Worm (Caenorhabditis elegans): ENCODE results near the gene cdk-1.

cdk-1 gene

ce11 chrIII:9764718-9765117, 17.4 kb downstream of the cdk-1 start:
- TF ChIP-seq pqm-1 (tag; optimal IDR thresholded peaks at IDR 0.05) (no peak), nhr-76 (tag; optimal IDR thresholded peaks at IDR 0.05) (no peak), unc-39 (tag; optimal IDR thresholded peaks at IDR 0.05) (no peak), fkh-10 (GFP tag; optimal IDR thresholded peaks at IDR 0.05) (no peak), lin-39 (tag; optimal IDR thresholded peaks at IDR 0.05) (peak; percentile 1), mml-1 (tag; optimal IDR thresholded peaks at IDR 0.05) (no peak), fkh-2 (tag; optimal IDR thresholded peaks at IDR 0.05) (no peak), elt-3 (tag; optimal IDR thresholded peaks at IDR 0.05) (no peak), nhr-28 (tag; optimal IDR thresholded peaks at IDR 0.05) (no peak), ama-1 (optimal IDR thresholded peaks at IDR 0.05) (peak; percentile 29), ceh-28 (tag; optimal IDR thresholded peaks at IDR 0.05) (no peak), unc-62 (GFP tag; optimal IDR thresholded peaks at IDR 0.05) (no peak), ztf-11 (tag; optimal IDR thresholded peaks at IDR 0.05) (no peak), ceh-16 (tag; optimal IDR thresholded peaks at IDR 0.05) (no peak), ceh-9 (tag; optimal IDR thresholded peaks at IDR 0.05) (no peak), eor-1 (tag; optimal IDR thresholded peaks at IDR 0.05) (no peak), nhr-67 (tag; optimal IDR thresholded peaks at IDR 0.05) (no peak), jun-1 (tag; optimal IDR thresholded peaks at IDR 0.05) (no peak), nhr-25 (tag; optimal IDR thresholded peaks at IDR 0.05) (no peak), ztf-4 (tag; optimal IDR thresholded peaks at IDR 0.05) (no peak), R02D3.7 (tag; optimal IDR thresholded peaks at IDR 0.05) (no peak), hmg-11 (tag; optimal IDR thresholded peaks at IDR 0.05) (peak; percentile 10)

ce11 chrIII:9765465-9765900, 18.2 kb downstream of the cdk-1 start:
- peak; percentile 99 for TF ChIP-seq lsy-12 (tag; optimal IDR thresholded peaks at IDR 0.05)
- no peak for TF ChIP-seq ceh-16 (tag; optimal IDR thresholded peaks at IDR 0.05)
- TF ChIP-seq snpc-4 (tag; optimal IDR thresholded peaks at IDR 0.05): peak; percentile 87
- TF ChIP-seq nhr-25 (tag; optimal IDR thresholded peaks at IDR 0.05): peak; percentile 99
- TF ChIP-seq pqm-1 (tag; optimal IDR thresholded peaks at IDR 0.05): peak; percentile 93
- TF ChIP-seq sea-2 (GFP tag; optimal IDR thresholded peaks at IDR 0.05): peak; percentile 21
- TF ChIP-seq ztf-4 (tag; optimal IDR thresholded peaks at IDR 0.05): peak; percentile 95
- TF ChIP-seq hmg-11 (tag; optimal IDR thresholded peaks at IDR 0.05): peak; percentile 96
- peak; percentile 94 for TF ChIP-seq elt-2 (tag; optimal IDR thresholded peaks at IDR 0.05)
- no peak for TF ChIP-seq mml-1 (tag; optimal IDR thresholded peaks at IDR 0.05)
- TF ChIP-seq nhr-77 (tag; optimal IDR thresholded peaks at IDR 0.05): peak; percentile 77
- TF ChIP-seq zag-1 (tag; optimal IDR thresholded peaks at IDR 0.05): peak; percentile 60
- TF ChIP-seq elt-1 (tag; optimal IDR thresholded peaks at IDR 0.05): peak; percentile 85
- peak; percentile 98 for TF ChIP-seq egl-5 (tag; optimal IDR thresholded peaks at IDR 0.05)
- TF ChIP-seq nhr-237 (tag; optimal IDR thresholded peaks at IDR 0.05): peak; percentile 4
- TF ChIP-seq nhr-11 (tag; optimal IDR thresholded peaks at IDR 0.05): peak; percentile 91
- TF ChIP-seq fkh-2 (tag; optimal IDR thresholded peaks at IDR 0.05): no peak
- TF ChIP-seq eor-1 (tag; optimal IDR thresholded peaks at IDR 0.05): no peak
- TF ChIP-seq nhr-23 (tag; optimal IDR thresholded peaks at IDR 0.05): peak; percentile 99
- TF ChIP-seq ama-1 (optimal IDR thresholded peaks at IDR 0.05): peak; percentile 99
- TF ChIP-seq lin-39 (tag; optimal IDR thresholded peaks at IDR 0.05): peak; percentile 100
- peak; percentile 93 for TF ChIP-seq ceh-82 (tag; optimal IDR thresholded peaks at IDR 0.05)
- TF ChIP-seq nhr-28 (tag; optimal IDR thresholded peaks at IDR 0.05): peak; percentile 16
- peak; percentile 57 for TF ChIP-seq ZK546.5 (tag; optimal IDR thresholded peaks at IDR 0.05)
- peak; percentile 98 for TF ChIP-seq nhr-43 (tag; optimal IDR thresholded peaks at IDR 0.05; ENCODE audit: poor library complexity, severe bottlenecking)
- TF ChIP-seq lin-15B (tag; optimal IDR thresholded peaks at IDR 0.05): peak; percentile 95
- peak; percentile 78 for TF ChIP-seq egl-27 (tag; optimal IDR thresholded peaks at IDR 0.05)
- no peak for TF ChIP-seq nhr-12 (tag; optimal IDR thresholded peaks at IDR 0.05)
- TF ChIP-seq daf-12 (tag; optimal IDR thresholded peaks at IDR 0.05): peak; percentile 70
- peak; percentile 99 for TF ChIP-seq nfya-1 (tag; optimal IDR thresholded peaks at IDR 0.05; ENCODE audit: insufficient read depth)
- peak; percentile 90 for TF ChIP-seq aly-2 (tag; optimal IDR thresholded peaks at IDR 0.05)
- peak; percentile 92 for TF ChIP-seq mdl-1 (tag; optimal IDR thresholded peaks at IDR 0.05)
- peak; percentile 93 for TF ChIP-seq skn-1 (tag; optimal IDR thresholded peaks at IDR 0.05)
- peak; percentile 37 for TF ChIP-seq nhr-76 (tag; optimal IDR thresholded peaks at IDR 0.05)
- peak; percentile 90 for TF ChIP-seq R02D3.7 (tag; optimal IDR thresholded peaks at IDR 0.05)
- peak; percentile 98 for TF ChIP-seq jun-1 (tag; optimal IDR thresholded peaks at IDR 0.05)
- TF ChIP-seq fkh-10 (GFP tag; optimal IDR thresholded peaks at IDR 0.05): peak; percentile 66
- TF ChIP-seq ztf-11 (tag; optimal IDR thresholded peaks at IDR 0.05): no peak
- TF ChIP-seq ceh-9 (tag; optimal IDR thresholded peaks at IDR 0.05): no peak
- peak; percentile 92 for TF ChIP-seq fos-1 (tag; optimal IDR thresholded peaks at IDR 0.05)
- peak; percentile 86 for TF ChIP-seq unc-62 (GFP tag; optimal IDR thresholded peaks at IDR 0.05)
- no peak for TF ChIP-seq nhr-67 (tag; optimal IDR thresholded peaks at IDR 0.05)
- peak; percentile 34 for TF ChIP-seq unc-39 (tag; optimal IDR thresholded peaks at IDR 0.05)
- peak; percentile 97 for TF ChIP-seq tbx-2 (tag; optimal IDR thresholded peaks at IDR 0.05)
- peak in 2 of 3 experiments; percentile 29 to 88 for TF ChIP-seq elt-3 (tag; optimal IDR thresholded peaks at IDR 0.05)
- peak; percentile 98 for TF ChIP-seq pha-4 (tag; optimal IDR thresholded peaks at IDR 0.05)
- TF ChIP-seq ceh-28 (tag; optimal IDR thresholded peaks at IDR 0.05): peak; percentile 90
